Fruit fly (Drosophila melanogaster): ENCODE measurements around the gene Plc21C.

The Plc21C gene

DNA sequence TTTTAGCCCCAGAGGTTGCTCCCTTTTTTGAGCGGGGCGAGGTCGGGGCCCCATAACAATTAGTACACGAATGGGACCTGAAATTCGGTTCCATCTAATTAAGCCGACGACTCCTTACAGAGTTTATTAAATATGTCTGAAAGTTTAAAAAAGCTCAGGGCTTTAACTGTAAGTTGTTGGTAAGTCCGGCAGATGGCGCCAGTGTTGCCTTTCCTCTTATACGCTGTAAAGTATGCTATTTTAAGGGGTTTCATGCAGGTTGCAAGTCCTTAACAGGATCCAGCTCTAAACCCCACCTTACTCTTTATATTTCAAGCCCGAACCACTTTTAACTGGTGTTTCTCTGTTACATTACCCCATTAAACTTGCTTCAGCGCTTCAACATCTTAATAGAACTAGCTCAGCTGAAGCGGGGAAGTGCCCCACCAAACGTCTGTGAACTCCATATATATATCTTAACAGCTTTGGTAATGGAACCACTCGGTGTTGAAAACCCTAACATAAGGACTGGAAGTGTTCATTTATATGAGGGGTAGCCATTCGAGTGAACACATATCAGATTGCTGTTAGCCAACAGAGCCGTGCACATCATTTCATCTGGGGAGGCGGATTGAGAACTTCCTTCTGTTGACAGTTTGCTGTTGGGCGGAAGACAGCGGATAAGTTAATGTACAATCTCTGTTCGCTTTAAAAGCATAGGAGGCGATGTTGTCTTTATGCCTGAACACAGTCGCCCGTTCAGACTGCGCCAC lies 89.8 kb downstream of the Plc21C start:
- TF ChIP-seq ttk (optimal IDR thresholded peaks at IDR 0.05): no peak
- TF ChIP-seq Sin3A (optimal IDR thresholded peaks at IDR 0.05): no peak
- TF ChIP-seq psq (optimal IDR thresholded peaks at IDR 0.05): no peak
- no peak for TF ChIP-seq insv (optimal IDR thresholded peaks at IDR 0.05)
- no peak for TF ChIP-seq Myc (optimal IDR thresholded peaks at IDR 0.05)
- TF ChIP-seq h (optimal IDR thresholded peaks at IDR 0.05): no peak

DNA sequence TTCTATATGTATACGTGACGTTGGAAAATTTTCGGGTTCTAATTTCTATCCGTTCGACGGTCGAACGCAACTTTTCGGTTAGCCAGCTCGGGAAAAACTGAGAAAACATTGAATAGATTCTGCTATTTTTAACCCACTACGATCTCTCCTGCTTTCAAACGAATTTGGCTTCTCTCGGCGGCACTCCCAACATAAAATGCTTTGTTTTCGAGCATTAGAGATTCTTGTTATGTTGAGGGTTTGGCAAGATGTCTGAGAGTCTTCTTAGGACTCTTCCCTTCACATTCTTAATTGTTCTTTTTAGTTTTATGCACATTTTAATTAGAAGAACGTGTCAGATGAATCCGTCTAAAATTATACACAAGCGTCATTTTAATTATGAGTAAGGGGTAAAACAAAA lies 96.4 kb downstream of the Plc21C start, which contains the start of gene CG4213:
TSS of gene CG4213 (minus strand) at position 101 of the 400 bp plus-strand sequence.
- TF ChIP-seq ttk (optimal IDR thresholded peaks at IDR 0.05) (no peak), Myc (optimal IDR thresholded peaks at IDR 0.05) (no peak), psq (optimal IDR thresholded peaks at IDR 0.05) (no peak), h (optimal IDR thresholded peaks at IDR 0.05) (no peak), Sin3A (optimal IDR thresholded peaks at IDR 0.05) (no peak)

DNA sequence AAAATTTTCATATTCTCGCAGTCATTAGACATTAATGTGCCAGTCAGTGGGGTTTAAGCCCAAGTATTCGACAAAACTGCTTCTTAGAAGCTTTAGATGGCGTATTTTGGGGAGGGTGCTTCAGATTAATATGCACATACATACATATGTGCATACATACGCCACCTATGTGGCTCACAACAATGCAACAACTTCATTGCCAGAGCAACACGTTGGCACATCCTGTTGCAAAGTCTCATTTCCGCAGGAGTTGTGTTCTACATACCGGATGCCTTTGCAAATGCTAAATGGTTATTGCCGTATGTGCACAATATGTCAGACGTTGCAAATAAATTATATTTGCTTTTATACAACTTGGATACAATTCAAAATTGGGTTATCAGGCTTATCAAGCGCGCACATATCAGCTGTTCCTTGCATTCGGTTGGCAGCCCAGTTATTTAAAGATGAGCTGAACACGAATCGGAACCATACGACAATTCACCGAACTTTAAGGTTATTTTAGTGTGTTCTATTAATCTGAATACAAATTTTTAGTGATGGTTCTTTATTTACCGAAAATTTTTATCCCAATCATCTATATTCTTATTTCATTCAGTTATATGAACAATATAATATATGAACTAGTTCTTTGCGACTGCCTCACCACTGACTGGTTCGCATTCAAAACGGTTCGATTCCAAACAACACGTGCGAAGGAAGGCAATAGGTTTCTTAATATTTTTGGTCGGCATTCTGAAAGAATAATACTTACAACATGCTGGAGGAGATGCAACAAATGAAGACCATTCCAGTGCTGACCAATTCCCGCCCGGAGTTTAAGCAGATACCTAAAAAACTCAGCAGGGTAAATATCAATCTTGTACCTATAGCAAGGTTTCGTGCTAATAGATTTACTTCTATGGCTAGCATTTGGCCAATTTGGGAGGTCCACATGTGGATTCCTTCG lies 98.2 kb downstream of the Plc21C start, which contains the start of gene Polr1B:
TSS of gene Polr1B (plus strand) at position 659 of the 949 bp plus-strand sequence.
- no peak for TF ChIP-seq insv (optimal IDR thresholded peaks at IDR 0.05)
- no peak for TF ChIP-seq h (optimal IDR thresholded peaks at IDR 0.05)
